Fruit fly (Drosophila melanogaster): ENCODE results near the gene chinmo.

Gene chinmo

dm6 chr2L:1634099-1634856 lies 16.8 kb upstream of the chinmo start:
- TF ChIP-seq Sp1 (GFP tag; optimal IDR thresholded peaks at IDR 0.05), result no peak
- peak; percentile 73 for TF ChIP-seq sv (GFP tag; optimal IDR thresholded peaks at IDR 0.05)
- TF ChIP-seq Hr83 (GFP tag; optimal IDR thresholded peaks at IDR 0.05; ENCODE audit: poor library complexity, severe bottlenecking), result no peak
- TF ChIP-seq ey (GFP tag; optimal IDR thresholded peaks at IDR 0.05), result no peak

dm6 chr2L:1636520-1636919 lies 14.5 kb upstream of the chinmo start:
- TF ChIP-seq dmrt93B (GFP tag; optimal IDR thresholded peaks at IDR 0.05) (no peak), Jra (GFP tag; optimal IDR thresholded peaks at IDR 0.05) (no peak), CG32264 (GFP tag; optimal IDR thresholded peaks at IDR 0.05) (no peak), fru (GFP tag; optimal IDR thresholded peaks at IDR 0.05) (no peak)

dm6 chr2L:1637265-1637664 lies 13.8 kb upstream of the chinmo start:
- TF ChIP-seq Hr83 (GFP tag; optimal IDR thresholded peaks at IDR 0.05; ENCODE audit: poor library complexity, severe bottlenecking) (no peak), pan (optimal IDR thresholded peaks at IDR 0.05) (no peak), Mio (GFP tag; optimal IDR thresholded peaks at IDR 0.05) (no peak), CrebA (GFP tag; optimal IDR thresholded peaks at IDR 0.05; ENCODE audit: borderline replicate concordance) (no peak), foxo (GFP tag; optimal IDR thresholded peaks at IDR 0.05) (no peak), sv (GFP tag; optimal IDR thresholded peaks at IDR 0.05) (no peak), rgr (GFP tag; optimal IDR thresholded peaks at IDR 0.05) (no peak), fru (GFP tag; optimal IDR thresholded peaks at IDR 0.05) (no peak), Vsx2 (GFP tag; optimal IDR thresholded peaks at IDR 0.05; ENCODE audit: partially characterized antibody) (no peak), Hr78 (GFP tag; optimal IDR thresholded peaks at IDR 0.05) (no peak), Abd-B (GFP tag; optimal IDR thresholded peaks at IDR 0.05) (no peak)

dm6 chr2L:1637832-1638649 lies 13.0 kb upstream of the chinmo start:
- TF ChIP-seq jim (GFP tag; optimal IDR thresholded peaks at IDR 0.05) (no peak), sv (GFP tag; optimal IDR thresholded peaks at IDR 0.05) (no peak), fru (GFP tag; optimal IDR thresholded peaks at IDR 0.05) (no peak), dl (GFP tag; optimal IDR thresholded peaks at IDR 0.05; ENCODE audit: insufficient read depth in 1 of 2, partially characterized antibody in 2 of 2) (no peak), lola (GFP tag; optimal IDR thresholded peaks at IDR 0.05) (no peak), Hr78 (GFP tag; optimal IDR thresholded peaks at IDR 0.05) (no peak), Dfd (GFP tag; optimal IDR thresholded peaks at IDR 0.05) (no peak)

dm6 chr2L:1638650-1639549 lies 12.2 kb upstream of the chinmo start:
- TF ChIP-seq sv (GFP tag; optimal IDR thresholded peaks at IDR 0.05), result peak; percentile 99
- TF ChIP-seq dl (GFP tag; optimal IDR thresholded peaks at IDR 0.05; ENCODE audit: insufficient read depth in 1 of 2, partially characterized antibody in 2 of 2), result no peak

dm6 chr2L:1643252-1643864 lies 7.7 kb upstream of the chinmo start:
- peak; percentile 72 for TF ChIP-seq Sp1 (GFP tag; optimal IDR thresholded peaks at IDR 0.05)
- TF ChIP-seq N (GFP tag; optimal IDR thresholded peaks at IDR 0.05), result no peak
- TF ChIP-seq br (GFP tag; optimal IDR thresholded peaks at IDR 0.05), result peak; percentile 57
- no peak for TF ChIP-seq dsf (GFP tag; optimal IDR thresholded peaks at IDR 0.05; ENCODE audit: borderline replicate concordance)
- TF ChIP-seq dmrt93B (GFP tag; optimal IDR thresholded peaks at IDR 0.05), result peak; percentile 49
- no peak for TF ChIP-seq dl (GFP tag; optimal IDR thresholded peaks at IDR 0.05; ENCODE audit: insufficient read depth in 1 of 2, partially characterized antibody in 2 of 2)
- TF ChIP-seq Hr78 (GFP tag; optimal IDR thresholded peaks at IDR 0.05), result no peak
- TF ChIP-seq ey (GFP tag; optimal IDR thresholded peaks at IDR 0.05), result peak; percentile 58
- TF ChIP-seq foxo (GFP tag; optimal IDR thresholded peaks at IDR 0.05), result peak in 1 of 2 experiments; percentile 71
- peak; percentile 45 for TF ChIP-seq CG9705 (GFP tag; optimal IDR thresholded peaks at IDR 0.05)
- peak; percentile 74 for TF ChIP-seq HLH106 (tag; optimal IDR thresholded peaks at IDR 0.05)
- TF ChIP-seq GATAd (GFP tag; optimal IDR thresholded peaks at IDR 0.05), result no peak
- peak; percentile 64 for TF ChIP-seq OdsH (GFP tag; optimal IDR thresholded peaks at IDR 0.05)
- no peak for TF ChIP-seq Rel (GFP tag; optimal IDR thresholded peaks at IDR 0.05)
- no peak for TF ChIP-seq Rel (tag; optimal IDR thresholded peaks at IDR 0.05)
- peak; percentile 85 for TF ChIP-seq psq (GFP tag; optimal IDR thresholded peaks at IDR 0.05)
- TF ChIP-seq Mio (GFP tag; optimal IDR thresholded peaks at IDR 0.05), result no peak
- TF ChIP-seq brk (GFP tag; optimal IDR thresholded peaks at IDR 0.05), result no peak
- no peak for TF ChIP-seq usp (GFP tag; optimal IDR thresholded peaks at IDR 0.05)
- peak; percentile 73 for TF ChIP-seq fru (GFP tag; optimal IDR thresholded peaks at IDR 0.05)
- TF ChIP-seq Hnf4 (GFP tag; optimal IDR thresholded peaks at IDR 0.05), result peak; percentile 18
- TF ChIP-seq Myc (optimal IDR thresholded peaks at IDR 0.05), result no peak
- TF ChIP-seq Jra (GFP tag; optimal IDR thresholded peaks at IDR 0.05), result no peak
